Worm (Caenorhabditis elegans) whole organism, midembryonic: ENCODE measurements around the gene sru-1.

Source experiments
- klf-2 ChIP-seq: fragments of 200-800 bp; sonication (Bioruptor generic); conservative IDR thresholded peaks from 2 replicates; pipeline ENCODE4 v1.3.6; 2022; ENCODE audit warnings: missing genetic modification reagents, missing genetic modification characterization, missing compliant biosample characterization
- ztf-23 ChIP-seq: fragments of 200-800 bp; sonication (Bioruptor generic); IDR thresholded peaks from 2 replicates; pipeline ENCODE4 v1.3.6; 2022; ENCODE audit warnings: missing genetic modification reagents, missing genetic modification characterization, missing compliant biosample characterization
- ztf-29 ChIP-seq: fragments of 200-800 bp; sonication (Bioruptor generic); IDR thresholded peaks from 2 replicates; pipeline ENCODE4 v1.3.6; 2022; ENCODE audit warnings: missing genetic modification reagents, missing genetic modification characterization, missing compliant biosample characterization

DNA sequence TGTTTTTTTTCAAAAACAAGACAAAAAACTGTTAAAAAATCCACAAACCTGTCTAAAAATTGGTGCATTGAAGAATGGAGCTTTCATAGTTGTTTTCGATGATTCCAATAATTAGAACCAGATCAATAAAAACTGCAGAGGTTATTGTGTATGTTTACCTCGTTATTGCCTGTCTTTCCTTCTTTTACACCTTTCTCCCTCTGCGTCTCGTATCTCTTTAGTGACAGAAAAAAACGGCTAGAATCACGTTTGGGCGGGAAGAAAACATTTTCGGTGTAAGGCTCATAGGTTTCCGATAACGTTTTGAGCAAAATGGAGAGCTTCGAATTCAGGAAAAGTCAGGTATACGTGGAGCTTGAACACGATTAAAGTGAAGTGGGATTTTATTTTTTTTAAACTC lies 20.2 kb downstream of the sru-1 start, which contains the start of gene ethe-1:
- no peak for TF ChIP-seq ztf-29 (GFP tag; lab: Robert Waterston, UW)
- no peak for TF ChIP-seq klf-2 (GFP tag; lab: Robert Waterston, UW)
- TF ChIP-seq ztf-23 (GFP tag; lab: Robert Waterston, UW): no peak
